Worm (Caenorhabditis elegans) whole organism, L2 larva: ENCODE data around the gene idpb-4.
A peak's percentile ranks its signal among the peaks of the same experiment; 100 is the strongest.

Experiments used
- C34F6.9 ChIP-seq: fragments of 150-350 bp; optimal IDR thresholded peaks from 2 replicates; lab custom pipeline; 2014; ENCODE audit warnings: missing biosample characterization, missing genetic modification characterization
- F13H6.1 ChIP-seq: sonication (generic microtip); optimal IDR thresholded peaks from 2 replicates; lab custom pipeline; 2016; ENCODE audit warnings: missing genetic modification characterization, missing compliant biosample characterization
- R02D3.7 ChIP-seq: fragments of 150-350 bp; optimal IDR thresholded peaks from 2 replicates; lab custom pipeline; 2014; ENCODE audit warnings: missing biosample characterization, missing genetic modification characterization
- Y55F3AM.14 ChIP-seq: fragments of 200-800 bp; sonication (Bioruptor generic); optimal IDR thresholded peaks from 2 replicates; lab custom pipeline; 2018; ENCODE audit warnings: mild to moderate bottlenecking, missing genetic modification characterization, missing compliant biosample characterization
- ZK546.5 ChIP-seq: sonication (generic microtip); optimal IDR thresholded peaks from 2 replicates; lab custom pipeline; 2017; ENCODE audit warnings: missing biosample characterization, missing genetic modification characterization
- alr-1 ChIP-seq: fragments of 150-350 bp; optimal IDR thresholded peaks from 2 replicates; lab custom pipeline; 2014; ENCODE audit warnings: missing biosample characterization, missing genetic modification characterization
- aly-2 ChIP-seq: fragments of 150-350 bp; optimal IDR thresholded peaks from 2 replicates; lab custom pipeline; 2014; ENCODE audit warnings: missing biosample characterization, missing genetic modification characterization
- ama-1 ChIP-seq: fragments of 150-350 bp; optimal IDR thresholded peaks from 2 replicates; lab custom pipeline; 2018; ENCODE audit warnings: inconsistent platforms
- blmp-1 ChIP-seq: sonication (generic microtip); optimal IDR thresholded peaks from 2 replicates; lab custom pipeline; 2017; ENCODE audit warnings: missing genetic modification characterization, mild to moderate bottlenecking, missing compliant biosample characterization, antibody characterized with exemption, moderate library complexity; ENCODE audit not compliant: insufficient read depth
- ceh-16 ChIP-seq: fragments of 150-350 bp; optimal IDR thresholded peaks from 2 replicates; lab custom pipeline; 2014; ENCODE audit warnings: missing biosample characterization, missing genetic modification characterization
- ceh-82 ChIP-seq: fragments of 150-350 bp; optimal IDR thresholded peaks from 2 replicates; lab custom pipeline; 2014; ENCODE audit warnings: missing biosample characterization, missing genetic modification characterization
- crh-2 ChIP-seq: sonication (generic microtip); optimal IDR thresholded peaks from 2 replicates; lab custom pipeline; 2017; ENCODE audit warnings: missing biosample characterization, missing genetic modification characterization
- dmd-4 ChIP-seq: sonication (generic microtip); optimal IDR thresholded peaks from 2 replicates; lab custom pipeline; 2017; ENCODE audit warnings: missing biosample characterization, missing genetic modification characterization
- egl-27 ChIP-seq: sonication (generic microtip); optimal IDR thresholded peaks from 3 replicates; lab custom pipeline; 2017; ENCODE audit warnings: missing biosample characterization, missing genetic modification reagents, missing genetic modification characterization
- elt-1 ChIP-seq: fragments of 150-350 bp; optimal IDR thresholded peaks from 2 replicates; lab custom pipeline; 2014; ENCODE audit warnings: missing biosample characterization, missing genetic modification characterization
- elt-3 ChIP-seq: sonication (generic microtip); optimal IDR thresholded peaks from 2 replicates; lab custom pipeline; 2017; ENCODE audit warnings: missing biosample characterization, missing genetic modification characterization
- fos-1 ChIP-seq: fragments of 150-350 bp; optimal IDR thresholded peaks from 2 replicates; lab custom pipeline; 2014; ENCODE audit warnings: missing biosample characterization, missing genetic modification characterization
- gmeb-1 ChIP-seq: fragments of 150-350 bp; optimal IDR thresholded peaks from 2 replicates; lab custom pipeline; 2014; ENCODE audit warnings: missing biosample characterization, missing genetic modification characterization
- lin-11 ChIP-seq: fragments of 150-350 bp; sonication (generic microtip); optimal IDR thresholded peaks from 2 replicates; lab custom pipeline; 2014; ENCODE audit warnings: missing biosample characterization, missing genetic modification characterization, inconsistent platforms, mixed read lengths
- lin-13 ChIP-seq: fragments of 150-350 bp; optimal IDR thresholded peaks from 2 replicates; lab custom pipeline; 2014; ENCODE audit warnings: missing biosample characterization, missing genetic modification reagents, missing genetic modification characterization
- lin-39 ChIP-seq: fragments of 150-350 bp; optimal IDR thresholded peaks from 2 replicates; lab custom pipeline; 2014; ENCODE audit warnings: missing biosample characterization, missing genetic modification reagents, missing genetic modification characterization
- lsy-2 ChIP-seq, 2 experiments: fragments of 150-350 bp in 1 of 2; sonication (generic microtip) in 1 of 2; optimal IDR thresholded peaks; 2 replicates each; lab custom pipeline; 2014 to 2017; ENCODE audit warnings: missing biosample characterization in 2 of 2, missing genetic modification characterization in 2 of 2
- mab-5 ChIP-seq: fragments of 150-350 bp; optimal IDR thresholded peaks from 2 replicates; lab custom pipeline; 2014; ENCODE audit warnings: missing biosample characterization, missing genetic modification characterization
- mbf-1 ChIP-seq: sonication (generic microtip); optimal IDR thresholded peaks from 2 replicates; lab custom pipeline; 2017; ENCODE audit warnings: missing biosample characterization, missing genetic modification characterization
- mdl-1 ChIP-seq, 2 experiments: fragments of 150-350 bp in 1 of 2; sonication (generic microtip) in 1 of 2; optimal IDR thresholded peaks; 2 replicates each; lab custom pipeline; 2017; ENCODE audit warnings: missing biosample characterization in 2 of 2, missing genetic modification characterization in 2 of 2
- nhr-10 ChIP-seq: sonication (generic microtip); optimal IDR thresholded peaks from 2 replicates; lab custom pipeline; 2017; ENCODE audit warnings: missing biosample characterization, missing genetic modification characterization
- nhr-11 ChIP-seq: fragments of 150-350 bp; optimal IDR thresholded peaks from 2 replicates; lab custom pipeline; 2014; ENCODE audit warnings: missing biosample characterization, missing genetic modification characterization
- nhr-12 ChIP-seq: fragments of 150-350 bp; optimal IDR thresholded peaks from 2 replicates; lab custom pipeline; 2014; ENCODE audit warnings: missing biosample characterization, missing genetic modification characterization
- nhr-129 ChIP-seq: fragments of 150-350 bp; optimal IDR thresholded peaks from 2 replicates; lab custom pipeline; 2014; ENCODE audit warnings: missing biosample characterization, missing genetic modification characterization
- nhr-21 ChIP-seq: fragments of 150-350 bp; optimal IDR thresholded peaks from 2 replicates; lab custom pipeline; 2014; ENCODE audit warnings: missing biosample characterization, missing genetic modification characterization
- nhr-23 ChIP-seq: fragments of 150-350 bp; optimal IDR thresholded peaks from 2 replicates; lab custom pipeline; 2014; ENCODE audit warnings: missing biosample characterization, missing genetic modification reagents, missing genetic modification characterization
- nhr-237 ChIP-seq: fragments of 150-350 bp; optimal IDR thresholded peaks from 2 replicates; lab custom pipeline; 2014; ENCODE audit warnings: missing biosample characterization, missing genetic modification characterization
- nhr-6 ChIP-seq: fragments of 150-350 bp; optimal IDR thresholded peaks from 2 replicates; lab custom pipeline; 2014; ENCODE audit warnings: missing biosample characterization, missing genetic modification characterization
- nhr-77 ChIP-seq: fragments of 150-350 bp; optimal IDR thresholded peaks from 2 replicates; lab custom pipeline; 2014; ENCODE audit warnings: missing biosample characterization, missing genetic modification characterization
- peb-1 ChIP-seq: fragments of 150-350 bp; optimal IDR thresholded peaks from 2 replicates; lab custom pipeline; 2014; ENCODE audit warnings: missing biosample characterization, missing genetic modification characterization
- sem-4 ChIP-seq: fragments of 150-350 bp; optimal IDR thresholded peaks from 2 replicates; lab custom pipeline; 2014; ENCODE audit warnings: missing biosample characterization, missing genetic modification reagents, missing genetic modification characterization
- skn-1 ChIP-seq: sonication (generic microtip); optimal IDR thresholded peaks from 2 replicates; lab custom pipeline; 2017; ENCODE audit warnings: missing biosample characterization, missing genetic modification characterization
- sma-3 ChIP-seq: sonication (generic microtip); optimal IDR thresholded peaks from 2 replicates; lab custom pipeline; 2016; ENCODE audit warnings: missing genetic modification reagents, missing genetic modification characterization, missing compliant biosample characterization
- sma-9 ChIP-seq, 2 experiments: fragments of 150-350 bp in 1 of 2; sonication (generic microtip) in 1 of 2; optimal IDR thresholded peaks; 2 replicates each; lab custom pipeline; 2014 to 2016; ENCODE audit warnings: missing genetic modification characterization in 2 of 2, mild to moderate bottlenecking in 1 of 2, missing biosample characterization in 1 of 2, missing compliant biosample characterization in 1 of 2, missing genetic modification reagents in 1 of 2, moderate library complexity in 1 of 2
- snpc-4 ChIP-seq: fragments of 150-350 bp; optimal IDR thresholded peaks from 2 replicates; lab custom pipeline; 2014; ENCODE audit warnings: missing biosample characterization, missing genetic modification characterization
- unc-39 ChIP-seq: fragments of 150-350 bp; optimal IDR thresholded peaks from 2 replicates; lab custom pipeline; 2014; ENCODE audit warnings: missing biosample characterization, missing genetic modification characterization
- unc-55 ChIP-seq: fragments of 150-350 bp; sonication (generic microtip); optimal IDR thresholded peaks from 3 replicates; lab custom pipeline; 2014; ENCODE audit warnings: missing biosample characterization, missing genetic modification reagents, missing genetic modification characterization
- unc-62 ChIP-seq: fragments of 150-350 bp; optimal IDR thresholded peaks from 2 replicates; lab custom pipeline; 2014; ENCODE audit warnings: missing biosample characterization, missing genetic modification reagents, missing genetic modification characterization
- zag-1 ChIP-seq: fragments of 150-350 bp; optimal IDR thresholded peaks from 2 replicates; lab custom pipeline; 2014; ENCODE audit warnings: missing biosample characterization, missing genetic modification characterization
- ztf-1 ChIP-seq: fragments of 200-800 bp; sonication (Bioruptor generic); conservative IDR thresholded peaks from 2 replicates; pipeline ENCODE4 v1.3.6; 2022; ENCODE audit warnings: missing genetic modification characterization, missing compliant biosample characterization
- ztf-11 ChIP-seq: sonication (generic microtip); optimal IDR thresholded peaks from 2 replicates; lab custom pipeline; 2017; ENCODE audit warnings: missing biosample characterization, missing genetic modification characterization
- ztf-4 ChIP-seq: fragments of 150-350 bp; optimal IDR thresholded peaks from 2 replicates; lab custom pipeline; 2014; ENCODE audit warnings: missing biosample characterization, missing genetic modification characterization

Gene idpb-4

DNA sequence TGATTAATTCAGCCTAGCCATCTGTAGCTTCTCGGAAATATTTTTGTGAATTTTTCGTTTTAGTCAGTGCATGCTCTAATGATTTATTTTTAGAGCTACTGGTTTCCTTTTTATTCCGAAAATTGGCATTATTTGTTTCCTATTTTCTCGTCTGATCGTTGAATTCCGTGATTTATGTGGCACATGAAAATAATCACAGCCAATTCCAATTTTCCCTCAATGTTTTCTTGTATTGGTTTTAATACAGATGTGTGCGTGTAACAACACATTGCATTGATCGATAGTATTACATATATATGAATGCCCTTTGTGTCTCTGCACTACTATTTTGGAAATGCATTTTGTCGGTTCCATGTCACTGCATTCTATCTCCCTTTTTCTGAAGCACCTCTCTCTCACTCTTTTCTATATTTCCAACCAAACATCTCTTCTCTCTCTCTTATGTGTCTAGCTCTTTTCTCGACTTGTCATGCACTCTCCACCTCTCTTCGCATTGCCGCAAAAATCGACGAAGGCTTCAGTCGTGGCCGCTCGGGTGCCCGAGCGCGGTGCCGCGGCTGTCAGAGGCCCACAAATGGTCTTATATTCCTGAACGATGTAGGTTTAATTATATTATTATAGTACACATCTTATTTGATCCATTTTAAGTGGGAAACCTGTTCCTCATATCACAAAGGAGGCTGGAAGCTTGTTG is 47.0 kb upstream of the idpb-4 start:
- TF ChIP-seq F13H6.1 (tag; lab: Kevin White, UChicago) (peak; percentile 49), lin-13 (GFP tag; lab: Kevin White, UChicago) (no peak), unc-62 (no peak), gmeb-1 (tag; lab: Kevin White, UChicago) (no peak), nhr-12 (no peak), crh-2 (peak; percentile 71), ztf-11 (tag; lab: Kevin White, UChicago) (no peak), mdl-1 (tag; optimal IDR thresholded peaks at IDR 0.05; lab: Kevin White, UChicago) (no peak), sem-4 (tag; lab: Kevin White, UChicago) (peak; percentile 23), alr-1 (tag; lab: Kevin White, UChicago) (no peak), nhr-21 (tag; lab: Kevin White, UChicago) (no peak), sma-9 (GFP tag; optimal IDR thresholded peaks at IDR 0.05; lab: Kevin White, UChicago) (peak; percentile 28), sma-9 (tag; optimal IDR thresholded peaks at IDR 0.05; lab: Kevin White, UChicago) (no peak), nhr-237 (tag; lab: Kevin White, UChicago) (no peak), egl-27 (no peak), unc-55 (GFP tag; lab: Kevin White, UChicago) (peak; percentile 71), skn-1 (tag; lab: Kevin White, UChicago) (no peak), nhr-23 (tag; lab: Kevin White, UChicago) (no peak), ceh-82 (no peak), dmd-4 (tag; lab: Kevin White, UChicago) (no peak), lin-39 (tag; lab: Kevin White, UChicago) (no peak), mab-5 (tag; lab: Kevin White, UChicago) (no peak), zag-1 (tag; lab: Kevin White, UChicago) (peak; percentile 33), ztf-4 (tag; lab: Kevin White, UChicago) (peak; percentile 20), sma-3 (GFP tag; lab: Kevin White, UChicago) (no peak), peb-1 (tag; lab: Kevin White, UChicago) (no peak), lsy-2 (tag; optimal IDR thresholded peaks at IDR 0.05; lab: Kevin White, UChicago) (peak in 1 of 2 experiments; percentile 41), ztf-1 (GFP tag; lab: Robert Waterston, UW) (no peak), elt-3 (tag; lab: Kevin White, UChicago) (no peak), lin-11 (tag; lab: Kevin White, UChicago) (no peak), nhr-10 (tag; lab: Kevin White, UChicago) (no peak), ama-1 (lab: Kevin White, UChicago) (peak; percentile 82), R02D3.7 (tag; lab: Kevin White, UChicago) (no peak), C34F6.9 (peak; percentile 86), nhr-11 (tag; lab: Kevin White, UChicago) (no peak), elt-1 (tag; lab: Kevin White, UChicago) (no peak), snpc-4 (tag; lab: Kevin White, UChicago) (peak; percentile 13), unc-39 (tag; lab: Kevin White, UChicago) (no peak), ceh-16 (tag; lab: Kevin White, UChicago) (no peak), nhr-6 (tag; lab: Kevin White, UChicago) (no peak), blmp-1 (tag; lab: Kevin White, UChicago) (no peak), Y55F3AM.14 (no peak), ZK546.5 (no peak), nhr-77 (tag; lab: Kevin White, UChicago) (no peak), nhr-129 (tag; lab: Kevin White, UChicago) (peak; percentile 48), aly-2 (no peak), fos-1 (peak; percentile 6), mbf-1 (no peak)
